Worm (Caenorhabditis elegans) whole organism, L1 larva: ENCODE data around the gene str-188.

Experiments used
- C16A3.4 ChIP-seq: fragments of 150-350 bp; optimal IDR thresholded peaks from 2 replicates; lab custom pipeline; 2014; ENCODE audit warnings: missing biosample characterization, missing genetic modification characterization
- Y116A8C.19 ChIP-seq: sonication (generic microtip); optimal IDR thresholded peaks from 2 replicates; lab custom pipeline; 2016; ENCODE audit warnings: missing compliant biosample characterization, missing genetic modification characterization, borderline replicate concordance
- ama-1 ChIP-seq: fragments of 150-350 bp; optimal IDR thresholded peaks from 2 replicates; lab custom pipeline; 2014
- blmp-1 ChIP-seq: fragments of 150-350 bp; optimal IDR thresholded peaks from 2 replicates; lab custom pipeline; 2014; ENCODE audit warnings: missing biosample characterization, missing genetic modification characterization
- ceh-82 ChIP-seq, 3 experiments: fragments of 150-350 bp in 1 of 3; sonication (generic microtip) in 2 of 3; optimal IDR thresholded peaks; 2 replicates each; lab custom pipeline; 2014 to 2017; ENCODE audit warnings: missing biosample characterization in 3 of 3, missing genetic modification characterization in 3 of 3
- dpl-1 ChIP-seq, 3 experiments: fragments of 150-350 bp in 2 of 3; sonication (generic microtip) in 1 of 3; optimal IDR thresholded peaks; 2 replicates each; lab custom pipeline; 2014 to 2017; ENCODE audit warnings: missing biosample characterization in 3 of 3, missing genetic modification characterization in 3 of 3, missing genetic modification reagents in 3 of 3
- efl-1 ChIP-seq, 4 experiments: fragments of 150-350 bp; optimal IDR thresholded peaks in 3 of 4; peaks in 1 of 4; 1 replicate in 1 of 4; 2 replicates in 3 of 4; lab custom pipeline; 2014; ENCODE audit warnings: missing biosample characterization in 2 of 4, missing genetic modification characterization in 2 of 4, missing genetic modification reagents in 2 of 4
- elt-2 ChIP-seq: sonication (generic microtip); optimal IDR thresholded peaks from 2 replicates; lab custom pipeline; 2016; ENCODE audit warnings: missing genetic modification characterization, mild to moderate bottlenecking, inconsistent platforms, missing compliant biosample characterization, missing genetic modification reagents
- elt-3 ChIP-seq, 6 experiments: fragments of 150-350 bp in 1 of 6; sonication (generic microtip); optimal IDR thresholded peaks; 2 replicates each; lab custom pipeline; 2017 to 2018; ENCODE audit warnings: missing biosample characterization in 6 of 6, missing genetic modification characterization in 6 of 6, inconsistent platforms in 1 of 6
- fos-1 ChIP-seq: fragments of 150-350 bp; optimal IDR thresholded peaks from 2 replicates; lab custom pipeline; 2014; ENCODE audit warnings: missing biosample characterization, missing genetic modification characterization
- grh-1 ChIP-seq: fragments of 200-800 bp; sonication (Bioruptor generic); IDR thresholded peaks from 2 replicates; pipeline ENCODE4 v1.3.6; 2022; ENCODE audit warnings: missing genetic modification reagents, missing genetic modification characterization, missing compliant biosample characterization
- isw-1 ChIP-seq: fragments of 200-800 bp; sonication (Bioruptor generic); IDR thresholded peaks from 2 replicates; pipeline ENCODE4 v1.3.6; 2022; ENCODE audit warnings: missing genetic modification characterization, missing compliant biosample characterization
- jun-1 ChIP-seq: fragments of 150-350 bp; optimal IDR thresholded peaks from 2 replicates; lab custom pipeline; 2014; ENCODE audit warnings: missing biosample characterization, missing genetic modification reagents, missing genetic modification characterization
- lin-13 ChIP-seq: fragments of 150-350 bp; optimal IDR thresholded peaks from 2 replicates; lab custom pipeline; 2014; ENCODE audit warnings: missing biosample characterization, missing genetic modification reagents, missing genetic modification characterization
- lin-14 ChIP-seq: fragments of 200-800 bp; sonication (Bioruptor generic); optimal IDR thresholded peaks from 2 replicates; lab custom pipeline; 2018; ENCODE audit warnings: mild to moderate bottlenecking, missing genetic modification characterization, moderate library complexity, missing compliant biosample characterization
- lin-15B ChIP-seq: fragments of 150-350 bp; sonication (generic microtip); optimal IDR thresholded peaks from 3 replicates; lab custom pipeline; 2014; ENCODE audit warnings: missing biosample characterization, missing genetic modification characterization
- lin-35 ChIP-seq, 2 experiments: fragments of 150-350 bp; optimal IDR thresholded peaks; 2 replicates each; lab custom pipeline; 2014; ENCODE audit warnings: missing biosample characterization in 2 of 2, missing genetic modification characterization in 2 of 2, missing genetic modification reagents in 2 of 2
- lsy-2 ChIP-seq, 2 experiments: fragments of 150-350 bp; optimal IDR thresholded peaks; 2 replicates each; lab custom pipeline; 2014; ENCODE audit warnings: missing biosample characterization in 2 of 2, missing genetic modification characterization in 2 of 2
- mab-9 ChIP-seq: fragments of 200-800 bp; sonication (Bioruptor generic); IDR thresholded peaks from 2 replicates; pipeline ENCODE4 v1.3.6; 2022; ENCODE audit warnings: missing genetic modification reagents, missing genetic modification characterization, missing compliant biosample characterization
- mdl-1 ChIP-seq, 2 experiments: fragments of 150-350 bp; optimal IDR thresholded peaks; 2 replicates each; lab custom pipeline; 2014 to 2017; ENCODE audit warnings: missing biosample characterization in 2 of 2, missing genetic modification characterization in 2 of 2, inconsistent platforms in 1 of 2
- mep-1 ChIP-seq: fragments of 150-350 bp; optimal IDR thresholded peaks from 2 replicates; lab custom pipeline; 2014; ENCODE audit warnings: missing biosample characterization, missing genetic modification characterization
- nhr-19 ChIP-seq: fragments of 200-800 bp; sonication (Bioruptor generic); conservative IDR thresholded peaks from 2 replicates; pipeline ENCODE4 v1.3.6; 2022; ENCODE audit warnings: missing genetic modification characterization, missing compliant biosample characterization
- nhr-20 ChIP-seq: sonication (generic microtip); optimal IDR thresholded peaks from 2 replicates; lab custom pipeline; 2016; ENCODE audit warnings: mild to moderate bottlenecking, missing genetic modification characterization, missing compliant biosample characterization
- nhr-47 ChIP-seq: sonication (generic microtip); optimal IDR thresholded peaks from 2 replicates; lab custom pipeline; 2016; ENCODE audit warnings: mild to moderate bottlenecking, missing genetic modification characterization, moderate library complexity, missing compliant biosample characterization
- nhr-71 ChIP-seq: sonication (generic microtip); optimal IDR thresholded peaks from 2 replicates; lab custom pipeline; 2016; ENCODE audit warnings: mild to moderate bottlenecking, missing genetic modification characterization, moderate library complexity, missing compliant biosample characterization
- nhr-76 ChIP-seq: sonication (generic microtip); optimal IDR thresholded peaks from 2 replicates; lab custom pipeline; 2017; ENCODE audit warnings: missing biosample characterization, missing genetic modification characterization
- nhr-77 ChIP-seq: fragments of 150-350 bp; optimal IDR thresholded peaks from 2 replicates; lab custom pipeline; 2014; ENCODE audit warnings: missing biosample characterization, missing genetic modification characterization
- nhr-84 ChIP-seq: sonication (generic microtip); optimal IDR thresholded peaks from 2 replicates; lab custom pipeline; 2017; ENCODE audit warnings: missing biosample characterization, missing genetic modification characterization
- nhr-85 ChIP-seq: sonication (generic microtip); peaks from one replicate; lab custom pipeline; 2016; ENCODE audit warnings: missing genetic modification characterization, inconsistent platforms, missing compliant biosample characterization
- nhr-90 ChIP-seq: sonication (generic microtip); optimal IDR thresholded peaks from 2 replicates; lab custom pipeline; 2016; ENCODE audit warnings: mild to moderate bottlenecking, missing genetic modification characterization, missing compliant biosample characterization; ENCODE audit not compliant: poor library complexity
- rnt-1 ChIP-seq: sonication (generic microtip); optimal IDR thresholded peaks from 2 replicates; lab custom pipeline; 2016; ENCODE audit warnings: mild to moderate bottlenecking, missing genetic modification characterization, moderate library complexity, missing compliant biosample characterization
- skn-1 ChIP-seq: fragments of 150-350 bp; optimal IDR thresholded peaks from 2 replicates; lab custom pipeline; 2014; ENCODE audit warnings: missing biosample characterization, missing genetic modification characterization
- snu-23 ChIP-seq: sonication (generic microtip); optimal IDR thresholded peaks from 2 replicates; lab custom pipeline; 2016; ENCODE audit warnings: missing genetic modification characterization, missing compliant biosample characterization
- sox-4 ChIP-seq: sonication (generic microtip); optimal IDR thresholded peaks from 2 replicates; lab custom pipeline; 2016; ENCODE audit warnings: missing genetic modification characterization, missing compliant biosample characterization
- sptf-1 ChIP-seq: fragments of 150-350 bp; optimal IDR thresholded peaks from 2 replicates; lab custom pipeline; 2014; ENCODE audit warnings: missing biosample characterization, missing genetic modification characterization
- swsn-7 ChIP-seq: sonication (generic microtip); optimal IDR thresholded peaks from 2 replicates; lab custom pipeline; 2016; ENCODE audit warnings: missing genetic modification characterization, missing compliant biosample characterization
- unc-62 ChIP-seq: fragments of 150-350 bp; optimal IDR thresholded peaks from 2 replicates; lab custom pipeline; 2014; ENCODE audit warnings: missing biosample characterization, missing genetic modification reagents, missing genetic modification characterization
- unc-98 ChIP-seq: fragments of 200-800 bp; sonication (Bioruptor generic); IDR thresholded peaks from 2 replicates; pipeline ENCODE4 v1.3.6; 2022; ENCODE audit warnings: missing genetic modification characterization, missing compliant biosample characterization
- xbp-1 ChIP-seq: sonication (generic microtip); optimal IDR thresholded peaks from 2 replicates; lab custom pipeline; 2016; ENCODE audit warnings: missing genetic modification characterization, missing compliant biosample characterization
- zag-1 ChIP-seq: fragments of 150-350 bp; optimal IDR thresholded peaks from 2 replicates; lab custom pipeline; 2014; ENCODE audit warnings: missing biosample characterization, missing genetic modification characterization
- ztf-4 ChIP-seq: fragments of 150-350 bp; optimal IDR thresholded peaks from 2 replicates; lab custom pipeline; 2014; ENCODE audit warnings: missing biosample characterization, missing genetic modification characterization

Gene str-188

DNA sequence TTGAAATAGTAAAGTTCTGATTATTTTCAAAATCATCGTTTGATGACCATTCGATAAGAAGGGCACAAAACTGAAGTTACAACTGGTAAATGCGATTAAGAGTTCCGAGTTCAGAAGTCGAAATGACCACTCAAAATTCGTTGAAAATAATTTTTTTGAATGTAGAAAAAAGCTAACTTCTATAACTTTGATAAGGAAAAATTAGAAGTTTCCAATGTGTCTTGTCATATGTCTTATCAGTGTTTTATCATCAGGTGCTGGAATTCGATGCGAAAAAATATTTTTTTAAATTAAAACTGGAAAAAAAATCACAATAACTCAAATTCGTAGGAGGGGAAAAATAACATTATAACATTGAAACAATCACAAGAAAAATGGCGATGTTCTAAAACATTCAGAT is 9.2 kb downstream of the str-188 start:
- peak in 1 of 2 experiments; percentile 8 for TF ChIP-seq lin-35 (GFP tag; optimal IDR thresholded peaks at IDR 0.05; lab: Kevin White, UChicago)
- peak; percentile 21 for TF ChIP-seq elt-2
- TF ChIP-seq nhr-76 (tag; lab: Kevin White, UChicago) = no peak
- TF ChIP-seq, all 84 proteins: peak for 2

DNA sequence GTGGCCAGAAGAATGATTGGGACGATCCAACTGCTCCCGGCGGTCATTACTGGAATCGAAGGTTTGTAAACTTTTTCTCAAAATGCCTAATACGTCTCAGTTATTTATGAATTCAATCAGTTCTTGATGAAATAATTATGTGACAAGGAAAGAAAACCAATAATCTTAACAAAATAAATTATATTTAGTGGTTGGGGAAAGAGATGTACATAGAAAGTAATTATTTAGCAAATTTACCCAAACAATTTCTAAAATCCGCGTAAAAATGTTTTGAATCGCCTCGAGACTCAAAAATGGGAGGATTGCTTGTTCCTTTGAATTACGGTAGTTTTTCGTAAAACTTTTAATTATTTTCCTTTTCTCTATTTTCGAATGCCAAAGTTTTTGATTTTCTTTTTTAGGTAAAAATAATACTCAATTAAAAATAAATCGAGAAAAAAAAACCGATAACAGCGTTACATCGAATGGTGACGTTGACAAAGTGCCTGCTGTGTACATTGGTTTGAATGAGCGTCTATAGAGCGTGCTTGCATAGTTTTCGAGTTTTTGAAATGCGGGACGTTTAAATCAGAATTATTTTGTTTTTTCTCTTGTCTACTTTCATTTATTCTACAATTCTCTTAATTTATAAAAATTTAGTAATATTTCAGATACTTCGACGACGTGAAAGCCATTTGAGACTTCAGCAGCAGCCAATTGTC is 13.1 kb downstream of the str-188 start, which contains the start of the genes aagr-3 and drap-1:
aagr-3 (minus strand) TSS at position 51 of the 701 bp plus-strand sequence.
drap-1 (plus strand) TSS at position 645 of the 701 bp plus-strand sequence.
- peak; percentile 58 for TF ChIP-seq lin-14
- no peak for TF ChIP-seq unc-98 (GFP tag; lab: Robert Waterston, UW)
- no peak for TF ChIP-seq grh-1
- peak; percentile 12 for TF ChIP-seq rnt-1 (tag; lab: Kevin White, UChicago)
- peak; percentile 99 for TF ChIP-seq xbp-1 (tag; lab: Kevin White, UChicago)
- TF ChIP-seq unc-62 (GFP tag; lab: Kevin White, UChicago) = no peak
- peak; percentile 79 to 89 for TF ChIP-seq lin-35 (GFP tag; optimal IDR thresholded peaks at IDR 0.05; lab: Kevin White, UChicago)
- TF ChIP-seq zag-1 (tag; lab: Kevin White, UChicago) = no peak
- TF ChIP-seq nhr-90 (tag; lab: Kevin White, UChicago) = peak; percentile 50
- TF ChIP-seq skn-1 (tag; lab: Kevin White, UChicago) = peak; percentile 12
- TF ChIP-seq mab-9 = no peak
- TF ChIP-seq blmp-1 (tag; lab: Kevin White, UChicago) = peak; percentile 67
- TF ChIP-seq lsy-2 (tag; optimal IDR thresholded peaks at IDR 0.05; lab: Kevin White, UChicago) = peak; percentile 51 to 88
- TF ChIP-seq nhr-85 = peak; percentile 52
- TF ChIP-seq fos-1 = peak; percentile 36
- TF ChIP-seq nhr-19 (GFP tag; lab: Robert Waterston, UW) = peak; percentile 40
- TF ChIP-seq snu-23 = peak; percentile 51
- TF ChIP-seq efl-1 (optimal IDR thresholded peaks at IDR 0.05; lab: Kevin White, UChicago) = peak; percentile 21 to 71
- peak; percentile 80 to 97 for TF ChIP-seq efl-1 (GFP tag; optimal IDR thresholded peaks at IDR 0.05 in 1 of 2; lab: Kevin White, UChicago)
- TF ChIP-seq Y116A8C.19 (tag; lab: Kevin White, UChicago) = no peak
- TF ChIP-seq lin-13 (GFP tag; lab: Kevin White, UChicago) = peak; percentile 39
- TF ChIP-seq nhr-71 (tag; lab: Kevin White, UChicago) = peak; percentile 63
- TF ChIP-seq nhr-47 (tag; lab: Kevin White, UChicago) = peak; percentile 20
- TF ChIP-seq C16A3.4 (tag; lab: Kevin White, UChicago) = peak; percentile 76
- TF ChIP-seq swsn-7 (tag; lab: Kevin White, UChicago) = peak; percentile 36
- TF ChIP-seq sox-4 = no peak
- TF ChIP-seq ceh-82 (tag; optimal IDR thresholded peaks at IDR 0.05; lab: Kevin White, UChicago) = peak in 1 of 3 experiments; percentile 31
- peak; percentile 56 for TF ChIP-seq lin-15B (tag; lab: Kevin White, UChicago)
- peak; percentile 3 for TF ChIP-seq jun-1 (tag; lab: Kevin White, UChicago)
- TF ChIP-seq elt-3 (tag; optimal IDR thresholded peaks at IDR 0.05; lab: Kevin White, UChicago) = peak in 1 of 6 experiments; percentile 65
- peak; percentile 19 for TF ChIP-seq nhr-77 (tag; lab: Kevin White, UChicago)
- TF ChIP-seq mdl-1 (tag; optimal IDR thresholded peaks at IDR 0.05; lab: Kevin White, UChicago) = peak in 1 of 2 experiments; percentile 42
- peak; percentile 37 for TF ChIP-seq ama-1 (lab: Kevin White, UChicago)
- TF ChIP-seq ztf-4 = peak; percentile 12
- TF ChIP-seq nhr-84 (tag; lab: Kevin White, UChicago) = no peak
- TF ChIP-seq mep-1 (tag; lab: Kevin White, UChicago) = peak; percentile 54
- TF ChIP-seq isw-1 (GFP tag; lab: Robert Waterston, UW) = no peak
- peak; percentile 48 for TF ChIP-seq nhr-20 (tag; lab: Kevin White, UChicago)
- TF ChIP-seq dpl-1 (GFP tag; optimal IDR thresholded peaks at IDR 0.05; lab: Kevin White, UChicago) = peak; percentile 52 to 84 (median 75)
- TF ChIP-seq elt-2 = peak; percentile 11
- no peak for TF ChIP-seq sptf-1
